Fruit fly (Drosophila melanogaster) whole organism, pupa: ENCODE measurements around the gene CG7017.

Experiments
- CG10348 ChIP-seq: fragments of 200-800 bp; sonication (Bioruptor generic); IDR thresholded peaks from 2 replicates; pipeline ENCODE4 v1.3.6; 2022; ENCODE audit warnings: missing biosample characterization, missing genetic modification characterization
- CG12605 ChIP-seq: fragments of 200-800 bp; sonication (Bioruptor generic); IDR thresholded peaks from 2 replicates; pipeline ENCODE4 v1.3.6; 2022; ENCODE audit warnings: missing biosample characterization, missing genetic modification characterization
- CG13204 ChIP-seq: fragments of 200-800 bp; sonication (Bioruptor generic); optimal IDR thresholded peaks from 2 replicates; lab custom pipeline; 2018; ENCODE audit warnings: missing biosample characterization, mild to moderate bottlenecking, missing genetic modification characterization, moderate library complexity
- CG14655 ChIP-seq: fragments of 200-800 bp; sonication (Bioruptor generic); optimal IDR thresholded peaks from 3 replicates; lab custom pipeline; 2017; ENCODE audit warnings: mild to moderate bottlenecking, missing biosample characterization, missing genetic modification reagents, missing genetic modification characterization
- CG15710 ChIP-seq: fragments of 200-800 bp; sonication (Bioruptor generic); optimal IDR thresholded peaks from 2 replicates; lab custom pipeline; 2018; ENCODE audit warnings: missing biosample characterization, mild to moderate bottlenecking, missing genetic modification characterization, moderate library complexity
- CG17806 ChIP-seq: fragments of 200-800 bp; sonication (Bioruptor generic); optimal IDR thresholded peaks from 2 replicates; lab custom pipeline; 2018; ENCODE audit warnings: missing biosample characterization, mild to moderate bottlenecking, missing genetic modification characterization, moderate library complexity
- CG32121 ChIP-seq: fragments of 200-800 bp; sonication (Bioruptor generic); IDR thresholded peaks from 2 replicates; pipeline ENCODE4 v1.3.6; 2022; ENCODE audit warnings: missing biosample characterization, missing genetic modification characterization
- CG34367 ChIP-seq: fragments of 200-800 bp; sonication (Bioruptor generic); optimal IDR thresholded peaks from 2 replicates; lab custom pipeline; 2018; ENCODE audit warnings: missing biosample characterization, mild to moderate bottlenecking, missing genetic modification characterization
- CG4496 ChIP-seq: fragments of 200-800 bp; sonication (Bioruptor generic); IDR thresholded peaks from 3 replicates; pipeline ENCODE4 v1.3.6; 2022; ENCODE audit warnings: missing biosample characterization, missing genetic modification characterization
- CG8301 ChIP-seq: fragments of 200-800 bp; sonication (Bioruptor generic); optimal IDR thresholded peaks from 2 replicates; lab custom pipeline; 2018; ENCODE audit warnings: missing biosample characterization, mild to moderate bottlenecking, missing genetic modification characterization
- CG9948 ChIP-seq: fragments of 200-800 bp; sonication (Bioruptor generic); optimal IDR thresholded peaks from 2 replicates; lab custom pipeline; 2018; ENCODE audit warnings: missing biosample characterization, mild to moderate bottlenecking, missing genetic modification characterization, moderate library complexity
- D1 ChIP-seq: fragments of 200-800 bp; sonication (Bioruptor generic); optimal IDR thresholded peaks from 2 replicates; lab custom pipeline; 2018; ENCODE audit warnings: missing biosample characterization, mild to moderate bottlenecking, missing genetic modification characterization, moderate library complexity
- EcR ChIP-seq: fragments of 200-800 bp; sonication (Bioruptor generic); optimal IDR thresholded peaks from 3 replicates; lab custom pipeline; 2019; ENCODE audit warnings: missing biosample characterization, missing genetic modification characterization, mild to moderate bottlenecking, moderate library complexity, missing genetic modification reagents
- Ets98B ChIP-seq: fragments of 200-800 bp; sonication (Bioruptor generic); IDR thresholded peaks from 2 replicates; pipeline ENCODE4 v1.3.6; 2022; ENCODE audit warnings: missing biosample characterization, missing genetic modification characterization
- Pif1A ChIP-seq: fragments of 200-800 bp; sonication (Bioruptor generic); optimal IDR thresholded peaks from 3 replicates; lab custom pipeline; 2016; ENCODE audit warnings: missing biosample characterization, missing genetic modification characterization
- Pif1B ChIP-seq: fragments of 200-800 bp; sonication (Bioruptor generic); optimal IDR thresholded peaks from 3 replicates; lab custom pipeline; 2016; ENCODE audit warnings: missing biosample characterization, missing genetic modification characterization
- Snoo ChIP-seq: fragments of 200-800 bp; sonication (Bioruptor generic); optimal IDR thresholded peaks from 3 replicates; lab custom pipeline; 2017; ENCODE audit warnings: missing biosample characterization, mild to moderate bottlenecking, missing genetic modification characterization, inconsistent platforms
- fd96Ca ChIP-seq: fragments of 200-800 bp; sonication (Bioruptor generic); IDR thresholded peaks from 3 replicates; pipeline ENCODE4 v1.3.6; 2022; ENCODE audit warnings: missing biosample characterization, missing genetic modification characterization
- gl ChIP-seq: fragments of 200-800 bp; sonication (Bioruptor generic); optimal IDR thresholded peaks from 2 replicates; lab custom pipeline; 2018; ENCODE audit warnings: missing biosample characterization, mild to moderate bottlenecking, missing genetic modification characterization
- rn ChIP-seq: fragments of 200-800 bp; sonication (Bioruptor generic); IDR thresholded peaks from 2 replicates; pipeline ENCODE4 v1.3.6; 2022; ENCODE audit warnings: missing biosample characterization, missing genetic modification characterization

Gene CG7017

dm6 chr3L:20222617-20223016, 10.7 kb upstream of the CG7017 start:
- no peak for TF ChIP-seq D1 (tag; lab: Kevin White, UChicago)
- TF ChIP-seq CG4496 = no peak
- no peak for TF ChIP-seq Ets98B (GFP tag; lab: Robert Waterston, UW)
- no peak for TF ChIP-seq rn (GFP tag; lab: Robert Waterston, UW)

DNA sequence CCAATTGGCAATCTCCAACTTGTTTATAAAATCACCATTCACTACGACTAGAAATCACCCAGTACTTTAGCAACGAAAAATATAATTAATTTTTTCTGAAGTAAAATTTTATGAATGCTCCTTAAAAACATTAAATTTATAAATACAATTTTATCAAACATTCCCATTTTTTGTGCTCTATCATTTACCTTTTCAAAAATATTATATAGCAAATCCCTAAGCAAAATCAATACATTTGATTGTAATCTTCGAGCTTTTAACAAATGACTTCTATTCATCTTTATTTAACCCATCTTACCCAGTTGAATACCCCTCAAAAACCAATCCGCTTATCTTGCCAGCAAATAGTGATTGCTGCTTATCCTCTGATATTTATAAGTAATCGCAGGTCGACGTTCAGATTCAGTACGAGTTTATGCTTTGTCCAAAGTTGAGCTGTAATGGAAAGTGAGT, 9.5 kb upstream of the CG7017 start, which contains the start of gene CG17145:
Gene CG17145, plus strand, starts transcription at position 403 of the 453 bp plus-strand sequence.
- TF ChIP-seq CG8301 (tag; lab: Kevin White, UChicago) = no peak

DNA sequence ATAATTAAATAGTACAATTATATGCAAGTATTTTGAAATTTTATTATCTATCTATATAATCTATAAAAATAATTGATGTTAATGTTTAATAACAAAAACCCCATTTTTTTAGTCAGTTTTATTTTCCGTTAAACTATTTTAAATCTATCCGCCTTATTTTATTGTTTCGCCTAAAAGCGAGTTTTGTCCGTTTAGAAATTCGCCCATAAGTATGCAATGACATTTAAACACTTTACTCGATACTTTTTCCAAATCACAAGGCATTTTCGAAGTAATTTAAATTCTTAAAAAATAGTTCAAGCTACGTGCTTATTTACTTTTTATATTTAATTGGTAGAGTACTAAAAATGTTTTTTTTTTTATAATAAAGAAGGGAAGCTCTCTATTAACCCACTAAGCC, 9.0 kb upstream of the CG7017 start:
- TF ChIP-seq EcR (GFP tag; lab: Kevin White, UChicago) = no peak
- TF ChIP-seq D1 (tag; lab: Kevin White, UChicago) = peak; percentile 83

dm6 chr3L:20220374-20220773, 8.5 kb upstream of the CG7017 start, which contains the start of gene CG6933:
Gene CG6933 (minus strand): TSS chr3L:20220420.
- TF ChIP-seq fd96Ca = no peak
- TF ChIP-seq CG34367 (tag; lab: Kevin White, UChicago) = no peak
- no peak for TF ChIP-seq Snoo (tag; lab: Kevin White, UChicago)
- no peak for TF ChIP-seq CG8301 (tag; lab: Kevin White, UChicago)
- no peak for TF ChIP-seq EcR (GFP tag; lab: Kevin White, UChicago)
- TF ChIP-seq Ets98B (GFP tag; lab: Robert Waterston, UW) = no peak
- TF ChIP-seq CG14655 (GFP tag; lab: Kevin White, UChicago) = no peak
- no peak for TF ChIP-seq CG12605 (GFP tag; lab: Robert Waterston, UW)
- TF ChIP-seq CG15710 = no peak
- TF ChIP-seq Pif1B = no peak
- no peak for TF ChIP-seq CG13204
- TF ChIP-seq rn (GFP tag; lab: Robert Waterston, UW) = no peak
- TF ChIP-seq CG10348 (GFP tag; lab: Robert Waterston, UW) = no peak

dm6 chr3L:20209896-20210295, 2.0 kb downstream of the CG7017 start:
- TF ChIP-seq fd96Ca (no peak), rn (GFP tag; lab: Robert Waterston, UW) (no peak), Ets98B (GFP tag; lab: Robert Waterston, UW) (no peak), Pif1A (no peak)

- TF ChIP-seq EcR (GFP tag; lab: Kevin White, UChicago) (no peak), Pif1B (no peak), Ets98B (GFP tag; lab: Robert Waterston, UW) (no peak), Pif1A (no peak), CG34367 (tag; lab: Kevin White, UChicago) (no peak), CG15710 (no peak), CG32121 (GFP tag; lab: Robert Waterston, UW) (no peak), CG4496 (no peak)
Observed at dm6 chr3L:20209092-20209491, 2.8 kb downstream of the CG7017 start.

DNA sequence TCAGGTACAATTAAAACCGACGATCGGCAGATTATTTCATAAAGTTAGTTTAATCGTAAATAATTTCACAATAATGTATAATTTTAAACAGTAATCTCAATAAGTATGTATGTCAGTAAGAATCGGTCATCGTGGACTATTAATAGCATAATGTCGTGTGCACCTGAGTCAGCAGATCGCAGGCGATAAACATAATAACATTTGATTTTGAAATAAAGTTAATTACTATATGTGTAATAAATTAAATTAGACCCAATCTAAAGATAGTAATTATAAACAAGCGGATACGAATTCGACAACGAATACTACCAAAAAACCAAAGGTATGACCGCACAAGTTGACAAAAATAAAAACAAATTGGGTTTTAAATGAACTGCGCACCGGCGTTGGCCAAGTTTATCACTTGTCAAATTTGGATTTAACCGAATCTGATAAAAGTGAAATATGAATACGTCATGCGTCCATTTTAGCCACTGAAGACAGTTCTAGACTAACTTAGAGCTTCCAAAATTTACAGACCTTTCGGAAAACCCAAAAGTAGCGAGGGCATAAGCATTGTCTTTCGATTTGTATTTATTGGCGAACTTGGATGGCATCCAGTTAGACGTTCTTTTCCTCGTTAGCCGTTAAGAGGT, 4.9 kb downstream of the CG7017 start, which contains the start of gene CG6996:
Gene CG6996, plus strand, starts transcription at position 585 of the 635 bp plus-strand sequence.
- TF ChIP-seq CG13204 (no peak), CG10348 (GFP tag; lab: Robert Waterston, UW) (no peak), CG4496 (no peak), CG9948 (tag; lab: Kevin White, UChicago) (no peak), D1 (tag; lab: Kevin White, UChicago) (no peak), CG17806 (no peak), gl (tag; lab: Kevin White, UChicago) (no peak), EcR (GFP tag; lab: Kevin White, UChicago) (no peak), CG14655 (GFP tag; lab: Kevin White, UChicago) (no peak)
- TF ChIP-seq, all 21 proteins: peak for 0

- TF ChIP-seq Ets98B (GFP tag; lab: Robert Waterston, UW) = no peak
- TF ChIP-seq, all 21 proteins: peak for 0
Observed at dm6 chr3L:20205946-20206345, 6.0 kb downstream of the CG7017 start, which contains the start of gene CG7290. Gene CG7290 (minus strand): TSS chr3L:20206046.

DNA sequence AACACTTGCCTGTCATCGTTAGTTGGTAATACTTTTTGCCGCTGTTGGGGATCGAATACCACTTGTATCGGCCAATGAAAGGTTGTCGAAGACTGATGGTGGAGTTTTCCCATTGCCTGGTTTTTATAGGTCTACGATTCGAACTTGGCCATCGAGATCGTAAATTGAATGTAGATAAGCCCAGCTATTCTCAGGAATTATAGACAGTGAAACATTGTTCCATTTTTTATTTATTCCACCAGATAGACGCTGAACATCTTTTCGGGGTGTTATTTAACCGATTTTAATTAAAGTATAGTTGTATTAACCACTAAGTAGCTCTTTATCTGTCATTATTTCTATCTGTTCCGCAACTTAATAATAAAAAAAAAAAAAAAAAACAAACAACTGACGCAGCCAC, 8.3 kb downstream of the CG7017 start, which contains the start of gene CG7298:
Gene CG7298, minus strand, starts transcription at position 101 of the 400 bp plus-strand sequence.
- TF ChIP-seq CG9948 (tag; lab: Kevin White, UChicago) (no peak), Pif1B (no peak)
